Worm (Caenorhabditis elegans): ENCODE measurements around the gene dpy-23.

Gene dpy-23

DNA sequence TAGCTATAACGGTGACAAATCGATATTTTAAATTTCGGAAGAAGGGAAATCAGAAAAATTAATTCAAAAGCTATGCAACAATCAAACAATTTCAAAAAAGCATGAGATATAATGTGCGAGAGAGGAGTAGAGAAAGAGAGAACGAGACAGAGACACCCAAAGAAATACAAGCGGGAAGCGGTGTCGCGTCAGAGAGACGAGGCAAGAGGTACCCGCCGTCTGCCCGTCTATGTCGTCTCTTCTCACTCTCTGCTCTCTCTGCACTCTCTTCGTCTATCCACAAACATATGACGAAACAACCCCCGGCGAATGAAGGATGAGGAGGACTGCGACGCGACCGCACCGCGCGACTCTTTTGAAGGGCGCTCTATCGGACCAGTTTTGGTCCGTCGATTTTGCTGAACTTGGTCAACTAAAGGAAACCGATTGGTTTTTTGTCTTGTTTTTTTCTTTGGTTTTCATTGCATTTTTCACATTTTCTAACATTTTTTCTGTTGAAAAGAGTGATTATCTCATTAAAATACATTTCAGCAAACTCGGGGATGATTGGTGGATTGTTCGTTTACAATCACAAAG, at the start of gene dpy-23:
TSS of gene dpy-23 (plus strand) at position 526 of the 576 bp plus-strand sequence.
- TF ChIP-seq sptf-1 (tag; optimal IDR thresholded peaks at IDR 0.05) (peak; percentile 59), hlh-1 (tag; optimal IDR thresholded peaks at IDR 0.05) (peak; percentile 82), lin-32 (GFP tag; optimal IDR thresholded peaks at IDR 0.05) (no peak), mls-2 (tag; optimal IDR thresholded peaks at IDR 0.05) (peak; percentile 65), ztf-11 (tag; optimal IDR thresholded peaks at IDR 0.05) (peak; percentile 69), flh-1 (GFP tag; optimal IDR thresholded peaks at IDR 0.05) (no peak), unc-120 (tag; optimal IDR thresholded peaks at IDR 0.05; ENCODE audit: poor library complexity, severe bottlenecking) (peak; percentile 92), ces-1 (GFP tag; optimal IDR thresholded peaks at IDR 0.05) (peak; percentile 91), ceh-39 (tag; optimal IDR thresholded peaks at IDR 0.05) (peak; percentile 69), nhr-237 (tag; optimal IDR thresholded peaks at IDR 0.05) (peak; percentile 93), ceh-83 (GFP tag; optimal IDR thresholded peaks at IDR 0.05) (no peak), nhr-28 (tag; optimal IDR thresholded peaks at IDR 0.05) (no peak), sem-2 (GFP tag; optimal IDR thresholded peaks at IDR 0.05) (no peak), nhr-12 (tag; optimal IDR thresholded peaks at IDR 0.05) (peak; percentile 20), bed-3 (GFP tag; optimal IDR thresholded peaks at IDR 0.05) (no peak), drap-1 (GFP tag; optimal IDR thresholded peaks at IDR 0.05) (peak; percentile 48), ham-2 (GFP tag; optimal IDR thresholded peaks at IDR 0.05) (peak; percentile 88), tbx-8 (GFP tag; optimal IDR thresholded peaks at IDR 0.05) (no peak), blmp-1 (tag; optimal IDR thresholded peaks at IDR 0.05) (no peak), mab-5 (tag; optimal IDR thresholded peaks at IDR 0.05) (no peak), nhr-76 (tag; optimal IDR thresholded peaks at IDR 0.05) (no peak), elt-1 (tag; optimal IDR thresholded peaks at IDR 0.05; ENCODE audit: borderline replicate concordance, insufficient read depth) (no peak), zip-8 (tag; optimal IDR thresholded peaks at IDR 0.05) (no peak), lin-13 (tag; optimal IDR thresholded peaks at IDR 0.05) (peak; percentile 71), unc-62 (GFP tag; optimal IDR thresholded peaks at IDR 0.05) (peak; percentile 87), mep-1 (tag; optimal IDR thresholded peaks at IDR 0.05) (peak; percentile 83), unc-39 (tag; optimal IDR thresholded peaks at IDR 0.05) (no peak), lsy-2 (tag; optimal IDR thresholded peaks at IDR 0.05) (peak; percentile 78), cnd-1 (tag; optimal IDR thresholded peaks at IDR 0.05) (peak; percentile 11), ceh-43 (GFP tag; optimal IDR thresholded peaks at IDR 0.05) (peak; percentile 28), nhr-2 (tag; optimal IDR thresholded peaks at IDR 0.05) (no peak), M03D4.4 (tag; optimal IDR thresholded peaks at IDR 0.05) (peak; percentile 19), pha-4 (tag; optimal IDR thresholded peaks at IDR 0.05) (peak; percentile 93), elt-3 (tag; optimal IDR thresholded peaks at IDR 0.05) (no peak), snpc-4 (tag; optimal IDR thresholded peaks at IDR 0.05) (no peak)

DNA sequence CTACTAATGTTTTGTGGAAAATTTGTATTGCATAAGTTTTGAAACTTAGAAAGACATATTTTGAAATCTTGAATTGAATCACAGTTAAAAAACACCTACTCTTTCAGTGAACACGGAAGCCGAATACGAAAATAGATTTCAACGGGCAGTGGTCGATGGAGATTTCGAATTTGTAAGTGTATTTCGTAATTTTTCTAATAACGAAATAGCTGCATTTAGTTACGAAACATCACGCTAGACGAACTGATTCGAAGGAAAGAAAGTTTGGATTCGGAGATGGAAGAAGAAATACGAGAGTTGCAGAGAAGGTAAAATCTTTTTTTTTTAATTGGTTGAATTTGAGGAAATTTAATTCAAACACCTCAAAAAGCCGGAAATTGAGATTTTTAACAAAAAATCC, 46.4 kb upstream of the dpy-23 start:
- no peak for TF ChIP-seq unc-39 (tag; optimal IDR thresholded peaks at IDR 0.05)
- no peak for TF ChIP-seq nhr-237 (tag; optimal IDR thresholded peaks at IDR 0.05)
- TF ChIP-seq M03D4.4 (tag; optimal IDR thresholded peaks at IDR 0.05) = no peak
- no peak for TF ChIP-seq cnd-1 (tag; optimal IDR thresholded peaks at IDR 0.05)

DNA sequence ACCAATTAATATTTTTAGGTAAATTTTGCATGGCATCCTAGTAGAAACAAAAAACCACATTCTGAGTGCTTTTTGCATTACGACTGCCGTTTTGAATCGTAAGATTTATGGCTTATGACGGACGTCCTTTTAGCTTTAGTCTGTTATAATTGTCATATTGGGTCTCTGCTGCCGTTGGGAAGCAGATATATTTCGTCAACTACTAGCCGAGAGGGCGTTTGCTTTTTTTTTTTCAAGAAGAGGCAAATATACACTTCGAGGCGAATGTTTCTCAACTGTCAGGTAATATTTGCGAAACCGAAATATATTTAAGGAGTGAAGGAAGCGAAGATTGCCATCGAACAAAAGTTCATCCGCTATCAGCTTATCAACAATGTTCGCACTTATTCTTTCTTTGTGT, 45.2 kb upstream of the dpy-23 start, which contains the start of gene F14H12.3:
TSS of gene F14H12.3 (plus strand) at position 301 of the 400 bp plus-strand sequence.
- TF ChIP-seq elt-3 (tag; optimal IDR thresholded peaks at IDR 0.05) (no peak), hlh-1 (tag; optimal IDR thresholded peaks at IDR 0.05) (no peak), sptf-1 (tag; optimal IDR thresholded peaks at IDR 0.05) (no peak), M03D4.4 (tag; optimal IDR thresholded peaks at IDR 0.05) (no peak)

DNA sequence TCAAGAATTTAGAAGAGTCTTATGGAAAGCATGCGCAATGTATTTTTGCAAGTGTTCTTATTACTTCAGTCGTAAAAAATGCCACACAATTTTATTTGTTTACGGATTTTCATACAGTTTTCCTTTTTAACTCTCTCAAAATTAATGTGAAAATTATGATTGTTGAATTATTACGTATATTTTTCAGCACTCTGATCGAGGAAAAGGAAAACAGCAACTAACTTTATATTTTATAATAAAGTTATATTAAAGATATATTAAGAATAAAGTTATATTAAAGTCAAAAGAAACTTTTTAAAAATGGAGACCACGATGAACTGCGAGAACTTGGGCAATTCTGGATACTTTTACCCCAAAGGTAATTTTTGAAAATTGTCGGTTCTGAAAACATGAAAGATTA, 39.0 kb upstream of the dpy-23 start, which contains the start of gene F14H12.2:
TSS of gene F14H12.2 (plus strand) at position 301 of the 400 bp plus-strand sequence.
- TF ChIP-seq lin-32 (GFP tag; optimal IDR thresholded peaks at IDR 0.05) = no peak
- TF ChIP-seq ham-2 (GFP tag; optimal IDR thresholded peaks at IDR 0.05) = no peak

Measured in whole organism, mixed stage, embryonic.